Worm (Caenorhabditis elegans): ENCODE results near the gene lst-5.

DNA sequence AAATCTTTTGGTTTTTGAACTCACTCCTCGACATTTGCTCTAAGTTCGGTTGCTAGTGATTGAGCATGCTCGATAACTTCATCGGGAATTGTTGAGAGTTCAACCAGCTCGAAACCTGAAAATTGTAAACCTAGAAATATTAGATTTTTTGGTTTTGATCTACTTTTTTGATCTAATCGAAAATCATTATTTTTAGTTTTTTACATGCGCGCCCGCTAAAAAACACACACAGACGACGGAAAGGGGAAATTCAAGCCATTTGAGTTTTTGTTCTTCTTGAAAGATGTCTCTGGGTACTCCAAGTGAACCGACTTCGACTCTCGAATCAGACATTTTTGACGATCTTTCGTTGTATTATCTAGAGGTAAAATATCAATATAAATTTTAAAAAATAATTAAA lies 42.7 kb downstream of the lst-5 start, which contains the start of gene nos-2:
- TF ChIP-seq tra-4 (tag; optimal IDR thresholded peaks at IDR 0.05) (no peak), flt-1 (GFP tag; IDR thresholded peaks at IDR 0.05) (no peak)

Measured in whole organism, early embryonic.